Fruit fly (Drosophila melanogaster): ENCODE results near the gene CG6974.

CG6974 gene

dm6 chr3R:15121599-15122394 lies 42.7 kb upstream of the CG6974 start:
- no peak for TF ChIP-seq Mio (GFP tag; optimal IDR thresholded peaks at IDR 0.05)
- TF ChIP-seq sv (GFP tag; optimal IDR thresholded peaks at IDR 0.05): no peak
- no peak for TF ChIP-seq OdsH (GFP tag; optimal IDR thresholded peaks at IDR 0.05)
- no peak for TF ChIP-seq pan (optimal IDR thresholded peaks at IDR 0.05)
- no peak for TF ChIP-seq brk (GFP tag; optimal IDR thresholded peaks at IDR 0.05)

DNA sequence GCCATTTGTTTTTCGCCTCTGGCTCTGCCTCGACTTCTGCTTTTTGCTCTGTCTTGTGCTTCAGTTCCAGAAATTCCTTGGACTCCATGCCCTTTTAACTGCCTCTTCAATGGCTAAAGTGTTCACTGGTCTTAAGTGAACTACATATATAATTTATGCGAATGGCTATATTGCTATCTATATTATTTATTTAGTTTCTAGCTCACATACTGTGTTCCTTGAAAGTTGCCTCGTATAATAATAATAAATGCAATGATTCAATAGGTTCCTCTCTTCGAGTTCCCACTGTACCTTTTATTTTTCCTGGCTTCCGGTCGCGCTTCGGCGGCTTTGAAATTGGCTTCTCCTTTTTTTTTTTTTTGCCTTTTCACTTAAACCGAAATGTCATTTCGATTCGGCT lies 40.6 kb upstream of the CG6974 start:
- no peak for TF ChIP-seq CrebA (GFP tag; optimal IDR thresholded peaks at IDR 0.05; ENCODE audit: borderline replicate concordance)
- TF ChIP-seq Dfd (GFP tag; optimal IDR thresholded peaks at IDR 0.05): no peak
- TF ChIP-seq tai (GFP tag; optimal IDR thresholded peaks at IDR 0.05): no peak
- TF ChIP-seq Dif (GFP tag; optimal IDR thresholded peaks at IDR 0.05; ENCODE audit: partially characterized antibody): no peak
- no peak for TF ChIP-seq woc (GFP tag; optimal IDR thresholded peaks at IDR 0.05)
- no peak for TF ChIP-seq Myc (optimal IDR thresholded peaks at IDR 0.05)
- no peak for TF ChIP-seq Mio (GFP tag; optimal IDR thresholded peaks at IDR 0.05)
- no peak for TF ChIP-seq usp (GFP tag; optimal IDR thresholded peaks at IDR 0.05)
- TF ChIP-seq CG9705 (GFP tag; optimal IDR thresholded peaks at IDR 0.05): no peak
- no peak for TF ChIP-seq dl (GFP tag; optimal IDR thresholded peaks at IDR 0.05; ENCODE audit: insufficient read depth in 1 of 2, partially characterized antibody in 2 of 2)
- TF ChIP-seq Jra (GFP tag; optimal IDR thresholded peaks at IDR 0.05): no peak
- TF ChIP-seq fru (GFP tag; optimal IDR thresholded peaks at IDR 0.05): no peak
- TF ChIP-seq Hr83 (GFP tag; optimal IDR thresholded peaks at IDR 0.05; ENCODE audit: poor library complexity, severe bottlenecking): no peak
- TF ChIP-seq Hnf4 (GFP tag; optimal IDR thresholded peaks at IDR 0.05): no peak
- TF ChIP-seq dmrt93B (GFP tag; optimal IDR thresholded peaks at IDR 0.05): no peak

dm6 chr3R:15117765-15118164 lies 38.7 kb upstream of the CG6974 start:
- no peak for TF ChIP-seq Rel (GFP tag; optimal IDR thresholded peaks at IDR 0.05)
- no peak for TF ChIP-seq Rel (tag; optimal IDR thresholded peaks at IDR 0.05)
- no peak for TF ChIP-seq rgr (GFP tag; optimal IDR thresholded peaks at IDR 0.05)
- no peak for TF ChIP-seq brk (GFP tag; optimal IDR thresholded peaks at IDR 0.05)
- no peak for TF ChIP-seq h (GFP tag; optimal IDR thresholded peaks at IDR 0.05)
- TF ChIP-seq HLH106 (tag; optimal IDR thresholded peaks at IDR 0.05): no peak
- no peak for TF ChIP-seq sage (GFP tag; optimal IDR thresholded peaks at IDR 0.05)
- TF ChIP-seq OdsH (GFP tag; optimal IDR thresholded peaks at IDR 0.05): no peak
- no peak for TF ChIP-seq Hnf4 (GFP tag; optimal IDR thresholded peaks at IDR 0.05)
- TF ChIP-seq woc (GFP tag; optimal IDR thresholded peaks at IDR 0.05): no peak
- no peak for TF ChIP-seq pan (optimal IDR thresholded peaks at IDR 0.05)
- no peak for TF ChIP-seq psq (GFP tag; optimal IDR thresholded peaks at IDR 0.05)
- TF ChIP-seq foxo (GFP tag; optimal IDR thresholded peaks at IDR 0.05): no peak
- no peak for TF ChIP-seq jim (GFP tag; optimal IDR thresholded peaks at IDR 0.05)
- no peak for TF ChIP-seq dl (GFP tag; optimal IDR thresholded peaks at IDR 0.05; ENCODE audit: insufficient read depth in 1 of 2, partially characterized antibody in 2 of 2)
- TF ChIP-seq Jra (GFP tag; optimal IDR thresholded peaks at IDR 0.05): no peak
- TF ChIP-seq sv (GFP tag; optimal IDR thresholded peaks at IDR 0.05): no peak
- no peak for TF ChIP-seq lola (GFP tag; optimal IDR thresholded peaks at IDR 0.05)
- TF ChIP-seq usp (GFP tag; optimal IDR thresholded peaks at IDR 0.05): no peak
- TF ChIP-seq Hr83 (GFP tag; optimal IDR thresholded peaks at IDR 0.05; ENCODE audit: poor library complexity, severe bottlenecking): no peak
- TF ChIP-seq dsf (GFP tag; optimal IDR thresholded peaks at IDR 0.05; ENCODE audit: borderline replicate concordance): no peak

DNA sequence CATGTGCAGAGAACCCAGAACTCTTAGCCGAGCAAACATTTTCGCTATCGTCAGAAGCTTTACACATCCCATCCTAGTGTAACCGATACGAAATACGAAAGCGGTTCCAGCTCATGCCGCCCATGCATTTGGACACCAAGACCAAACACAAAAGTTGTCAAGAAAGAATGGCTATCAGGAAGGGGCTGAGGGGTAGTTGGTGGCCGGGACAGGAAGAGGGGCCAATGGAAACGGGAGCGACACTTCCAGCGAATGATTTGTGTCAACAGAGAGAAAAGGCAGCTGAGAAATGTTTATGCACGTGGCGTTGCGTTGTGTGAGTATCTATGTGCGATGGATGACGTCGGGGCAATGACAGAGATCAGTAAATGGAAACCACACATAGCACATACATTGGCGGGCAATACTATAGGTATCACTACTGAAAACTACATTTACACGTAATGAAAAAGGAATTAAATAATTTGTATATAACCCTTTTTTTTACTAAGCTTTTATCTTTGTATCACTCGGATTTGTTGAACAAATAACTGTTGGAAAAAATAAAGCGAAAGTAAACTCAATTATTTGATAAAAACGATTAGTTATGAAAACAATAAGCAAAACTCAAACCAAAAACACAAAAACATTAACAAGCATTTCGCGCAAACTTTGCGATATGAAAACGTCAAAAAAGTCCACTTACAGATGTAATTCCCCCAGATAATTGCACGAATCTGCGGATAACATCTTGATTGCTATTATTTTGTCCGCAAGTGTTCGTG lies 35.6 kb upstream of the CG6974 start:
- no peak for TF ChIP-seq br (GFP tag; optimal IDR thresholded peaks at IDR 0.05)
- TF ChIP-seq pan (optimal IDR thresholded peaks at IDR 0.05): no peak
- TF ChIP-seq Myc (optimal IDR thresholded peaks at IDR 0.05): no peak
- no peak for TF ChIP-seq sv (GFP tag; optimal IDR thresholded peaks at IDR 0.05)
- TF ChIP-seq GATAd (GFP tag; optimal IDR thresholded peaks at IDR 0.05): no peak
- TF ChIP-seq CrebA (GFP tag; optimal IDR thresholded peaks at IDR 0.05; ENCODE audit: borderline replicate concordance): no peak
- no peak for TF ChIP-seq ey (GFP tag; optimal IDR thresholded peaks at IDR 0.05)
- TF ChIP-seq woc (GFP tag; optimal IDR thresholded peaks at IDR 0.05): no peak
- TF ChIP-seq Hr83 (GFP tag; optimal IDR thresholded peaks at IDR 0.05; ENCODE audit: poor library complexity, severe bottlenecking): no peak
- no peak for TF ChIP-seq N (GFP tag; optimal IDR thresholded peaks at IDR 0.05)
- TF ChIP-seq fru (GFP tag; optimal IDR thresholded peaks at IDR 0.05): no peak
- TF ChIP-seq rgr (GFP tag; optimal IDR thresholded peaks at IDR 0.05): no peak
- TF ChIP-seq CG32264 (GFP tag; optimal IDR thresholded peaks at IDR 0.05): no peak
- no peak for TF ChIP-seq tai (GFP tag; optimal IDR thresholded peaks at IDR 0.05)
- no peak for TF ChIP-seq Jra (GFP tag; optimal IDR thresholded peaks at IDR 0.05)
